Worm (Caenorhabditis elegans): Measurements from ENCODE around the gene pqn-54.

- TF ChIP-seq ama-1 (optimal IDR thresholded peaks at IDR 0.05) = no peak
- no peak for TF ChIP-seq nhr-237 (tag; optimal IDR thresholded peaks at IDR 0.05)
- TF ChIP-seq alr-1 (tag; optimal IDR thresholded peaks at IDR 0.05) = no peak
- TF ChIP-seq R02D3.7 (tag; optimal IDR thresholded peaks at IDR 0.05) = no peak
- TF ChIP-seq ZK546.5 (tag; optimal IDR thresholded peaks at IDR 0.05) = no peak
- TF ChIP-seq ztf-11 (tag; optimal IDR thresholded peaks at IDR 0.05) = no peak
- no peak for TF ChIP-seq nhr-12 (tag; optimal IDR thresholded peaks at IDR 0.05)
- TF ChIP-seq egl-27 (tag; optimal IDR thresholded peaks at IDR 0.05) = no peak
- no peak for TF ChIP-seq lsy-2 (tag; optimal IDR thresholded peaks at IDR 0.05)
Measured at ce11 chrV:1471977-1472376, 7.2 kb downstream of the pqn-54 start.

Data from whole organism, L2 larva.